Fruit fly (Drosophila melanogaster) whole organism, adult: ENCODE results near the gene Upf2.

Experiments
- CG14711 ChIP-seq: fragments of 200-800 bp; sonication (Bioruptor generic); optimal IDR thresholded peaks from 2 replicates; lab custom pipeline; 2018; ENCODE audit warnings: missing biosample characterization, mild to moderate bottlenecking, missing genetic modification characterization, moderate library complexity
- Crg-1 ChIP-seq: fragments of 200-800 bp; sonication (Bioruptor generic); optimal IDR thresholded peaks from 2 replicates; lab custom pipeline; 2016; ENCODE audit warnings: missing biosample characterization, missing genetic modification characterization
- cic ChIP-seq: fragments of 200-800 bp; sonication (Bioruptor generic); optimal IDR thresholded peaks from 2 replicates; lab custom pipeline; 2017; ENCODE audit warnings: missing biosample characterization, mild to moderate bottlenecking, missing genetic modification characterization, moderate library complexity

- TF ChIP-seq CG14711 (tag; lab: Kevin White, UChicago) (no peak), cic (GFP tag; lab: Kevin White, UChicago) (no peak), Crg-1 (GFP tag; lab: Kevin White, UChicago) (no peak)
Observed at dm6 chrX:8087113-8087512, 11.8 kb upstream of the Upf2 start, which contains the start of gene CG2256.
